Worm (Caenorhabditis elegans) whole organism, late embryonic: Measurements from ENCODE around the gene cyp-33C2.

ENCODE experiments used
- ama-1 ChIP-seq: fragments of 150-350 bp; optimal IDR thresholded peaks from 2 replicates; lab custom pipeline; 2014
- mec-3 ChIP-seq: sonication (generic microtip); optimal IDR thresholded peaks from 2 replicates; lab custom pipeline; 2016; ENCODE audit warnings: borderline replicate concordance, missing genetic modification characterization, missing compliant biosample characterization

ce11 chrV:2138287-2138686, 45.0 kb upstream of the cyp-33C2 start:
- no peak for TF ChIP-seq mec-3 (tag; lab: Kevin White, UChicago)
- TF ChIP-seq ama-1, result no peak
